Worm (Caenorhabditis elegans) whole organism, mixed stage, embryonic: ENCODE data around the gene K06H6.4.

Source experiments
- bed-3 ChIP-seq: fragments of 200-800 bp; sonication (Bioruptor generic); optimal IDR thresholded peaks from 3 replicates; lab custom pipeline; 2018; ENCODE audit warnings: mild to moderate bottlenecking, missing genetic modification characterization, moderate library complexity, missing compliant biosample characterization
- blmp-1 ChIP-seq: fragments of 150-350 bp; optimal IDR thresholded peaks from 2 replicates; lab custom pipeline; 2014; ENCODE audit warnings: missing biosample characterization, missing genetic modification characterization
- ceh-39 ChIP-seq: fragments of 150-350 bp; optimal IDR thresholded peaks from 2 replicates; lab custom pipeline; 2014; ENCODE audit warnings: missing biosample characterization, missing genetic modification characterization
- ceh-43 ChIP-seq: fragments of 200-800 bp; sonication (Bioruptor generic); optimal IDR thresholded peaks from 2 replicates; lab custom pipeline; 2018; ENCODE audit warnings: mild to moderate bottlenecking, missing genetic modification characterization, moderate library complexity, missing compliant biosample characterization
- ces-1 ChIP-seq: fragments of 150-350 bp; optimal IDR thresholded peaks from 2 replicates; lab custom pipeline; 2014; ENCODE audit warnings: missing biosample characterization, missing genetic modification reagents, missing genetic modification characterization
- cnd-1 ChIP-seq: fragments of 200-800 bp; sonication (Bioruptor generic); optimal IDR thresholded peaks from 2 replicates; lab custom pipeline; 2018; ENCODE audit warnings: mild to moderate bottlenecking, missing genetic modification characterization, missing compliant biosample characterization
- drap-1 ChIP-seq: fragments of 200-800 bp; sonication (Bioruptor generic); optimal IDR thresholded peaks from 3 replicates; lab custom pipeline; 2018; ENCODE audit warnings: mild to moderate bottlenecking, missing genetic modification characterization, missing compliant biosample characterization
- elt-1 ChIP-seq: sonication (generic microtip); optimal IDR thresholded peaks from 2 replicates; lab custom pipeline; 2017; ENCODE audit warnings: missing genetic modification characterization, mild to moderate bottlenecking, missing compliant biosample characterization, antibody characterized with exemption, moderate library complexity, borderline replicate concordance; ENCODE audit not compliant: insufficient read depth
- flh-1 ChIP-seq: fragments of 200-800 bp; sonication (Bioruptor generic); optimal IDR thresholded peaks from 2 replicates; lab custom pipeline; 2018; ENCODE audit warnings: mild to moderate bottlenecking, missing genetic modification characterization, moderate library complexity, missing compliant biosample characterization
- ham-2 ChIP-seq: fragments of 200-800 bp; sonication (Bioruptor generic); optimal IDR thresholded peaks from 2 replicates; lab custom pipeline; 2018; ENCODE audit warnings: mild to moderate bottlenecking, missing genetic modification characterization, missing compliant biosample characterization
- lin-13 ChIP-seq: fragments of 150-350 bp; optimal IDR thresholded peaks from 2 replicates; lab custom pipeline; 2014; ENCODE audit warnings: missing biosample characterization, missing genetic modification characterization
- lin-32 ChIP-seq: fragments of 200-800 bp; sonication (Bioruptor generic); optimal IDR thresholded peaks from 2 replicates; lab custom pipeline; 2018; ENCODE audit warnings: mild to moderate bottlenecking, missing genetic modification characterization, missing compliant biosample characterization
- lsy-2 ChIP-seq: fragments of 150-350 bp; optimal IDR thresholded peaks from 2 replicates; lab custom pipeline; 2014; ENCODE audit warnings: missing biosample characterization, missing genetic modification characterization
- mab-5 ChIP-seq: fragments of 150-350 bp; optimal IDR thresholded peaks from 2 replicates; lab custom pipeline; 2014; ENCODE audit warnings: missing biosample characterization, missing genetic modification characterization
- mls-2 ChIP-seq: sonication (generic microtip); optimal IDR thresholded peaks from 2 replicates; lab custom pipeline; 2016; ENCODE audit warnings: mild to moderate bottlenecking, missing genetic modification characterization, moderate library complexity, missing compliant biosample characterization
- nhr-12 ChIP-seq: fragments of 150-350 bp; optimal IDR thresholded peaks from 2 replicates; lab custom pipeline; 2014; ENCODE audit warnings: missing biosample characterization, missing genetic modification characterization
- nhr-2 ChIP-seq: fragments of 150-350 bp; optimal IDR thresholded peaks from 2 replicates; lab custom pipeline; 2014; ENCODE audit warnings: missing biosample characterization, missing genetic modification characterization
- nhr-237 ChIP-seq: fragments of 150-350 bp; optimal IDR thresholded peaks from 2 replicates; lab custom pipeline; 2014; ENCODE audit warnings: missing biosample characterization, missing genetic modification characterization
- nhr-28 ChIP-seq: fragments of 150-350 bp; optimal IDR thresholded peaks from 2 replicates; lab custom pipeline; 2014; ENCODE audit warnings: missing biosample characterization, missing genetic modification characterization
- nhr-76 ChIP-seq: sonication (generic microtip); optimal IDR thresholded peaks from 2 replicates; lab custom pipeline; 2017; ENCODE audit warnings: missing biosample characterization, missing genetic modification characterization
- pha-4 ChIP-seq: fragments of 150-350 bp; optimal IDR thresholded peaks from 2 replicates; lab custom pipeline; 2018; ENCODE audit warnings: missing biosample characterization, missing genetic modification reagents, missing genetic modification characterization
- sem-2 ChIP-seq: fragments of 200-800 bp; sonication (Bioruptor generic); optimal IDR thresholded peaks from 2 replicates; lab custom pipeline; 2018; ENCODE audit warnings: mild to moderate bottlenecking, missing genetic modification characterization, missing compliant biosample characterization
- sptf-1 ChIP-seq: sonication (generic microtip); optimal IDR thresholded peaks from 2 replicates; lab custom pipeline; 2017; ENCODE audit warnings: mild to moderate bottlenecking, missing genetic modification characterization, moderate library complexity, missing compliant biosample characterization
- tbx-8 ChIP-seq: fragments of 200-800 bp; sonication (Bioruptor generic); optimal IDR thresholded peaks from 2 replicates; lab custom pipeline; 2018; ENCODE audit warnings: mild to moderate bottlenecking, missing genetic modification characterization, moderate library complexity, missing compliant biosample characterization
- unc-120 ChIP-seq: sonication (generic microtip); optimal IDR thresholded peaks from 2 replicates; lab custom pipeline; 2017; ENCODE audit warnings: missing genetic modification characterization, missing compliant biosample characterization; ENCODE audit not compliant: poor library complexity, severe bottlenecking
- unc-39 ChIP-seq: fragments of 150-350 bp; optimal IDR thresholded peaks from 2 replicates; lab custom pipeline; 2014; ENCODE audit warnings: missing biosample characterization, missing genetic modification characterization
- unc-62 ChIP-seq: fragments of 150-350 bp; optimal IDR thresholded peaks from 2 replicates; lab custom pipeline; 2014; ENCODE audit warnings: missing biosample characterization, missing genetic modification reagents, missing genetic modification characterization
- zip-8 ChIP-seq: fragments of 150-350 bp; optimal IDR thresholded peaks from 2 replicates; lab custom pipeline; 2014; ENCODE audit warnings: missing biosample characterization, missing genetic modification characterization
- ztf-11 ChIP-seq: fragments of 150-350 bp; optimal IDR thresholded peaks from 2 replicates; lab custom pipeline; 2014; ENCODE audit warnings: missing biosample characterization, missing genetic modification characterization

The K06H6.4 gene

DNA sequence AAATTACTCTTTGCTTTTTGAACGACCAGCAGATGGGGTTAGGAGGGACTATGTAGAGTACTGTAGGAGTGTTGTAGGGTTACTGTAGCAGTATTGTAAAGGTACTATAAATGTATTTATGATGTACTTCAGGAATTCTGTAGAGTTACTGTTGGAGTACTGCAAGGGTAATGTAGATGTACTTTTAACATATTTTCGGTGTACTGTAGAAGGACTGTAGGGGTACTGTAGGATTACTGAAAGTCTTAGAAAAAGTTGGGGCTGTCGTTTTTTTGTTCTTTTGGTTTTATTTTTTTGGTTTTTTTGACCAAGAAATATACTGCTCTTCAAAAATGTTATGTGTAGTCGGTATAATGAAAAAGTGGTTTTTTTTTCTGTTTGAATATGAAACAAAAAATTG is 19.5 kb downstream of the K06H6.4 start:
- no peak for TF ChIP-seq bed-3
- TF ChIP-seq ces-1 (GFP tag; lab: Kevin White, UChicago) = no peak
- TF ChIP-seq lin-13 (tag; lab: Kevin White, UChicago) = no peak
- TF ChIP-seq nhr-12 (tag; lab: Kevin White, UChicago) = no peak
- TF ChIP-seq nhr-76 (tag; lab: Kevin White, UChicago) = no peak
- TF ChIP-seq tbx-8 (GFP tag; lab: Kevin White, UChicago) = no peak
- no peak for TF ChIP-seq lsy-2 (tag; lab: Kevin White, UChicago)
- TF ChIP-seq drap-1 = no peak
- TF ChIP-seq nhr-237 (tag; lab: Kevin White, UChicago) = no peak
- no peak for TF ChIP-seq cnd-1 (tag; lab: Kevin White, UChicago)
- no peak for TF ChIP-seq elt-1 (tag; lab: Kevin White, UChicago)
- TF ChIP-seq pha-4 (tag; lab: Kevin White, UChicago) = no peak

DNA sequence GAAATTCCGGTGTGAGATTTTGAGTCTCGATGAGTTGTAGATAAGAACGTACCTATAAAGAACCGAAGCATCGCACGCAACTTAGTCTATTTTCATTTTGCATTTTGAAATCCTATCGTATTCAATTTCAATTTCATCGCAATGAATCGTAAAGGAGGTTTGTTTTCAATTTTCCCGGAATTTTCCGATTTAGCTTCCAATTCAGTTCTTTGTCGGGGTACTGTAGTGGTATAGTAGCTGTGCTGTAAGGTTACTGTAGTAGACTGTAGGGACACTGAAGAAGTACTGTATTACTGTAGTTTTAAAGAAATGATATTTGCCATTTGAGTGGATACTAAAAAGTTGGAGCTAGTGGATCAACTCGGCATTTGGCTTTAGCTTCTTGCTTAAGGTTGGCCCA is 20.7 kb downstream of the K06H6.4 start:
- TF ChIP-seq sptf-1 (tag; lab: Kevin White, UChicago) (no peak), ces-1 (GFP tag; lab: Kevin White, UChicago) (no peak), flh-1 (no peak), nhr-76 (tag; lab: Kevin White, UChicago) (no peak), lsy-2 (tag; lab: Kevin White, UChicago) (no peak), sem-2 (no peak), ham-2 (no peak), ztf-11 (no peak), tbx-8 (GFP tag; lab: Kevin White, UChicago) (no peak), drap-1 (no peak), mab-5 (no peak), nhr-28 (tag; lab: Kevin White, UChicago) (no peak), ceh-39 (no peak)

DNA sequence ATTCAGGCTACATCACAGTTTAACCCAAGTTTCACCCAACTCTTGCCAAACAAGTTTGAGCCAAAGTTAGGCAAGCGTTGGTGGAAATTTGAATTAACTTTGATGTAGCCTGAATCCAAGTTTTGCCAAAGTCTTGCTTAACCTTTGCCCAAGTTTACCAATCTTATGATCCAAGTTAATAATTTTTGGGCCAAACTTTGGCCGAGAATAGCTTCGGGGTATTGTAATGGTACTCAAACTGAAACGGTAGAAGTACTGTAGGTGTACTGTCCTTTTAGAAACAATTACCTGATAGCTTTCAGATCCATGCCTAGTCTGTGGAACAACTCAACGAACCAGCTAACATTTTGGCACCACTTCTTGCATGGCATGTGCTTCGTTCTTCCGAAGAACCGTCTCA is 21.2 kb downstream of the K06H6.4 start, which contains the start of gene nhr-251:
nhr-251 (plus strand) TSS at position 301 of the 400 bp plus-strand sequence.
- TF ChIP-seq ces-1 (GFP tag; lab: Kevin White, UChicago) (no peak), unc-120 (tag; lab: Kevin White, UChicago) (no peak), zip-8 (no peak), lin-32 (GFP tag; lab: Kevin White, UChicago) (no peak), nhr-2 (tag; lab: Kevin White, UChicago) (no peak), mab-5 (no peak), sptf-1 (tag; lab: Kevin White, UChicago) (no peak), nhr-28 (tag; lab: Kevin White, UChicago) (no peak)
- TF ChIP-seq, all 35 proteins: peak for 0

DNA sequence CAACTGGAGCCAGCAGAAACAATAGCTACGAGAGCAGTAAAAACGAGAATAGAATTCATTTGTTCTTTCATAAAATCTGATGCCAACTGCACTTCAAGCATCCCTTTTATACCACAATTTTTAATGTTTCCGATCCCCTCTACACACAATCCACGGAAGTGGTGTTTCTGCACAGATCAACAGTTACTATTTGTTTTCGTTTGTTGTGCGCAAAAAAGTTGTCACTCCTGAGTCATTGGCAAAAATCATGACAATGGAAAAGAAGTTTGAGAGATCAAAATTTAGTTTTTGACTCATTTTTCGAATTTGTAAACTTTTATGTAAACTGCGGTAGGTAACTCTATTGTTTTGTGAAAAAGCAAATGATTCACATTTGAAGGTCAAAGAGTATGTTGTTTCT is 25.0 kb downstream of the K06H6.4 start, which contains the start of gene srlf-37:
srlf-37 (minus strand) TSS at position 101 of the 400 bp plus-strand sequence.
- TF ChIP-seq tbx-8 (GFP tag; lab: Kevin White, UChicago) = no peak
- no peak for TF ChIP-seq unc-62 (GFP tag; lab: Kevin White, UChicago)
- no peak for TF ChIP-seq cnd-1 (tag; lab: Kevin White, UChicago)
- no peak for TF ChIP-seq blmp-1 (tag; lab: Kevin White, UChicago)
- no peak for TF ChIP-seq pha-4 (tag; lab: Kevin White, UChicago)
- no peak for TF ChIP-seq unc-39 (tag; lab: Kevin White, UChicago)
- no peak for TF ChIP-seq elt-1 (tag; lab: Kevin White, UChicago)
- TF ChIP-seq nhr-2 (tag; lab: Kevin White, UChicago) = no peak
- no peak for TF ChIP-seq lin-32 (GFP tag; lab: Kevin White, UChicago)
- TF ChIP-seq ceh-43 (GFP tag; lab: Kevin White, UChicago) = no peak

DNA sequence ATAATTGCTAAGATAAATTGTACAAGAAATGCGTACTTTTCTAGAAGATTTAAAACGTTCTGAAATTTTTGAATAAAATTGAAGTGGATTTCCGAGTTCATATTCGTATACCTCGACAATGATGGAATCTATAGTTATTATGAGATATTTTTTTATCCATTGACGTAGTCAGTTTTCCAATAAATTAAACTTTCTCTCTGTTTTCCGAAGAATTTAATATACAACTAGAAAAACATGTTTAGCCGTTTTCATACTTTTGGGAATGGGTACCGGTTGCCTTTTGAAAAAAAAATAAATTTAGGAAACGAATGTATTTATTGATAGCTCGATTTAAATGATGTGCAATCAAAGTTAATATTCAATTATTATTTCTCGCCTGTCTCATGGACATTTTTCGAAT is 29.8 kb downstream of the K06H6.4 start, which contains the start of gene srw-109:
srw-109 (minus strand) TSS at position 101 of the 400 bp plus-strand sequence.
- no peak for TF ChIP-seq nhr-76 (tag; lab: Kevin White, UChicago)
- no peak for TF ChIP-seq sptf-1 (tag; lab: Kevin White, UChicago)
- TF ChIP-seq nhr-2 (tag; lab: Kevin White, UChicago) = no peak
- TF ChIP-seq lin-13 (tag; lab: Kevin White, UChicago) = no peak
- no peak for TF ChIP-seq mab-5
- TF ChIP-seq drap-1 = no peak
- no peak for TF ChIP-seq tbx-8 (GFP tag; lab: Kevin White, UChicago)
- TF ChIP-seq lin-32 (GFP tag; lab: Kevin White, UChicago) = no peak
- no peak for TF ChIP-seq mls-2 (tag; lab: Kevin White, UChicago)
- TF ChIP-seq nhr-28 (tag; lab: Kevin White, UChicago) = no peak
- TF ChIP-seq pha-4 (tag; lab: Kevin White, UChicago) = no peak
- no peak for TF ChIP-seq unc-39 (tag; lab: Kevin White, UChicago)
